Worm (Caenorhabditis elegans) whole organism, late embryonic: ENCODE results near the gene elt-3.
A peak's percentile ranks its signal among the peaks of the same experiment; 100 is the strongest.

Source experiments
- C08G9.2 ChIP-seq: sonication (generic microtip); optimal IDR thresholded peaks from 2 replicates; lab custom pipeline; 2016; ENCODE audit warnings: mild to moderate bottlenecking, missing genetic modification characterization, moderate library complexity, missing compliant biosample characterization
- F13H6.1 ChIP-seq: sonication (generic microtip); optimal IDR thresholded peaks from 2 replicates; lab custom pipeline; 2016; ENCODE audit warnings: missing genetic modification characterization, missing compliant biosample characterization
- Y22D7AL.16 ChIP-seq: sonication (generic microtip); optimal IDR thresholded peaks from 2 replicates; lab custom pipeline; 2016; ENCODE audit warnings: missing genetic modification characterization, missing compliant biosample characterization
- ama-1 ChIP-seq: fragments of 150-350 bp; optimal IDR thresholded peaks from 2 replicates; lab custom pipeline; 2014
- ceh-14 ChIP-seq: sonication (generic microtip); optimal IDR thresholded peaks from 2 replicates; lab custom pipeline; 2016; ENCODE audit warnings: missing genotype, missing genetic modification characterization, missing compliant biosample characterization
- ceh-18 ChIP-seq: sonication (generic microtip); optimal IDR thresholded peaks from 2 replicates; lab custom pipeline; 2016; ENCODE audit warnings: missing genetic modification characterization, missing compliant biosample characterization
- ceh-19 ChIP-seq: fragments of 200-800 bp; sonication (Bioruptor generic); optimal IDR thresholded peaks from 2 replicates; lab custom pipeline; 2018; ENCODE audit warnings: mild to moderate bottlenecking, missing genetic modification characterization, missing compliant biosample characterization
- ceh-30 ChIP-seq: fragments of 150-350 bp; optimal IDR thresholded peaks from 2 replicates; lab custom pipeline; 2014; ENCODE audit warnings: missing biosample characterization, missing genetic modification characterization
- ceh-31 ChIP-seq: sonication (generic microtip); optimal IDR thresholded peaks from 2 replicates; lab custom pipeline; 2016; ENCODE audit warnings: missing genetic modification characterization, missing compliant biosample characterization
- ceh-34 ChIP-seq: sonication (generic microtip); optimal IDR thresholded peaks from 2 replicates; lab custom pipeline; 2016; ENCODE audit warnings: mild to moderate bottlenecking, missing genetic modification characterization, missing compliant biosample characterization
- ceh-45 ChIP-seq: fragments of 200-800 bp; sonication (Bioruptor generic); IDR thresholded peaks from 2 replicates; pipeline ENCODE4 v1.3.6; 2022; ENCODE audit warnings: missing genetic modification reagents, missing genetic modification characterization, missing compliant biosample characterization
- ceh-6 ChIP-seq: fragments of 200-800 bp; sonication (Bioruptor generic); optimal IDR thresholded peaks from 2 replicates; lab custom pipeline; 2018; ENCODE audit warnings: mild to moderate bottlenecking, missing genetic modification characterization, missing compliant biosample characterization
- che-1 ChIP-seq: sonication (generic microtip); optimal IDR thresholded peaks from 2 replicates; lab custom pipeline; 2016; ENCODE audit warnings: mild to moderate bottlenecking, missing genetic modification characterization, missing compliant biosample characterization
- dmd-4 ChIP-seq: sonication (generic microtip); optimal IDR thresholded peaks from 2 replicates; lab custom pipeline; 2016; ENCODE audit warnings: borderline replicate concordance, missing genetic modification characterization, missing compliant biosample characterization
- dve-1 ChIP-seq: sonication (generic microtip); optimal IDR thresholded peaks from 2 replicates; lab custom pipeline; 2017; ENCODE audit warnings: antibody characterized with exemption, mild to moderate bottlenecking, missing genetic modification characterization, missing compliant biosample characterization
- elt-4 ChIP-seq: sonication (generic microtip); optimal IDR thresholded peaks from 2 replicates; lab custom pipeline; 2016; ENCODE audit warnings: missing genetic modification characterization, missing compliant biosample characterization
- ets-4 ChIP-seq: sonication (generic microtip); optimal IDR thresholded peaks from 2 replicates; lab custom pipeline; 2016; ENCODE audit warnings: missing genetic modification characterization, missing compliant biosample characterization
- eyg-1 ChIP-seq: sonication (generic microtip); optimal IDR thresholded peaks from 2 replicates; lab custom pipeline; 2016; ENCODE audit warnings: missing genotype, missing genetic modification characterization, missing compliant biosample characterization
- fkh-10 ChIP-seq: fragments of 150-350 bp; optimal IDR thresholded peaks from 2 replicates; lab custom pipeline; 2014; ENCODE audit warnings: missing biosample characterization, missing genetic modification reagents, missing genetic modification characterization
- fkh-6 ChIP-seq: sonication (generic microtip); optimal IDR thresholded peaks from 2 replicates; lab custom pipeline; 2016; ENCODE audit warnings: missing genetic modification characterization, missing compliant biosample characterization
- gmeb-2 ChIP-seq: sonication (generic microtip); optimal IDR thresholded peaks from 2 replicates; lab custom pipeline; 2016; ENCODE audit warnings: missing genetic modification characterization, inconsistent platforms, missing compliant biosample characterization
- hlh-15 ChIP-seq: sonication (generic microtip); optimal IDR thresholded peaks from 2 replicates; lab custom pipeline; 2016; ENCODE audit warnings: missing genetic modification characterization, missing compliant biosample characterization
- hlh-30 ChIP-seq: sonication (generic microtip); optimal IDR thresholded peaks from 2 replicates; lab custom pipeline; 2017; ENCODE audit warnings: antibody characterized with exemption, missing genetic modification characterization, missing compliant biosample characterization; ENCODE audit not compliant: insufficient read depth
- hlh-6 ChIP-seq: sonication (generic microtip); optimal IDR thresholded peaks from 2 replicates; lab custom pipeline; 2016; ENCODE audit warnings: missing genotype, missing genetic modification characterization, missing compliant biosample characterization
- lin-11 ChIP-seq: fragments of 200-800 bp; sonication (Bioruptor generic); optimal IDR thresholded peaks from 2 replicates; lab custom pipeline; 2018; ENCODE audit warnings: mild to moderate bottlenecking, missing genetic modification characterization, missing compliant biosample characterization
- madf-2 ChIP-seq: sonication (generic microtip); optimal IDR thresholded peaks from 2 replicates; lab custom pipeline; 2017; ENCODE audit warnings: missing genetic modification characterization, missing compliant biosample characterization
- nfya-1 ChIP-seq: sonication (generic microtip); optimal IDR thresholded peaks from 2 replicates; lab custom pipeline; 2017; ENCODE audit warnings: missing genetic modification characterization, mild to moderate bottlenecking, missing compliant biosample characterization, antibody characterized with exemption, moderate library complexity
- pag-3 ChIP-seq: sonication (generic microtip); optimal IDR thresholded peaks from 2 replicates; lab custom pipeline; 2016; ENCODE audit warnings: missing compliant biosample characterization, missing genetic modification characterization, borderline replicate concordance
- pha-2 ChIP-seq: sonication (generic microtip); optimal IDR thresholded peaks from 2 replicates; lab custom pipeline; 2017; ENCODE audit warnings: mild to moderate bottlenecking, missing genetic modification characterization, missing compliant biosample characterization
- pha-4 ChIP-seq: fragments of 150-350 bp; optimal IDR thresholded peaks from 2 replicates; lab custom pipeline; 2018; ENCODE audit warnings: missing biosample characterization, missing genetic modification reagents, missing genetic modification characterization
- pqm-1 ChIP-seq: sonication (generic microtip); optimal IDR thresholded peaks from 2 replicates; lab custom pipeline; 2016; ENCODE audit warnings: missing genetic modification characterization, missing compliant biosample characterization
- ref-2 ChIP-seq: sonication (generic microtip); optimal IDR thresholded peaks from 2 replicates; lab custom pipeline; 2016; ENCODE audit warnings: missing genetic modification characterization, missing compliant biosample characterization
- rnt-1 ChIP-seq: sonication (generic microtip); optimal IDR thresholded peaks from 2 replicates; lab custom pipeline; 2016; ENCODE audit warnings: missing genetic modification characterization, missing compliant biosample characterization
- sdc-2 ChIP-seq: sonication (generic microtip); optimal IDR thresholded peaks from 2 replicates; lab custom pipeline; 2016; ENCODE audit warnings: missing genotype, missing genetic modification characterization, missing compliant biosample characterization
- sox-4 ChIP-seq: sonication (generic microtip); optimal IDR thresholded peaks from 2 replicates; lab custom pipeline; 2017; ENCODE audit warnings: mild to moderate bottlenecking, missing genetic modification characterization, inconsistent platforms, missing compliant biosample characterization
- syd-9 ChIP-seq: sonication (generic microtip); optimal IDR thresholded peaks from 2 replicates; lab custom pipeline; 2016; ENCODE audit warnings: mild to moderate bottlenecking, missing genetic modification characterization, moderate library complexity, missing compliant biosample characterization
- tbx-2 ChIP-seq: sonication (generic microtip); optimal IDR thresholded peaks from 2 replicates; lab custom pipeline; 2016; ENCODE audit warnings: missing genetic modification characterization, missing compliant biosample characterization
- ttx-3 ChIP-seq: sonication (generic microtip); optimal IDR thresholded peaks from 2 replicates; lab custom pipeline; 2016; ENCODE audit warnings: missing genetic modification reagents, missing genetic modification characterization, missing compliant biosample characterization
- unc-42 ChIP-seq: sonication (generic microtip); optimal IDR thresholded peaks from 2 replicates; lab custom pipeline; 2016; ENCODE audit warnings: missing genotype, missing genetic modification characterization, missing compliant biosample characterization
- unc-86 ChIP-seq: sonication (generic microtip); optimal IDR thresholded peaks from 2 replicates; lab custom pipeline; 2016; ENCODE audit warnings: missing genetic modification characterization, missing compliant biosample characterization
- zip-5 ChIP-seq: sonication (generic microtip); optimal IDR thresholded peaks from 2 replicates; lab custom pipeline; 2016; ENCODE audit warnings: missing genetic modification characterization, missing compliant biosample characterization
- ztf-16 ChIP-seq: sonication (generic microtip); optimal IDR thresholded peaks from 2 replicates; lab custom pipeline; 2017; ENCODE audit warnings: missing genetic modification characterization, missing compliant biosample characterization

Gene elt-3

DNA sequence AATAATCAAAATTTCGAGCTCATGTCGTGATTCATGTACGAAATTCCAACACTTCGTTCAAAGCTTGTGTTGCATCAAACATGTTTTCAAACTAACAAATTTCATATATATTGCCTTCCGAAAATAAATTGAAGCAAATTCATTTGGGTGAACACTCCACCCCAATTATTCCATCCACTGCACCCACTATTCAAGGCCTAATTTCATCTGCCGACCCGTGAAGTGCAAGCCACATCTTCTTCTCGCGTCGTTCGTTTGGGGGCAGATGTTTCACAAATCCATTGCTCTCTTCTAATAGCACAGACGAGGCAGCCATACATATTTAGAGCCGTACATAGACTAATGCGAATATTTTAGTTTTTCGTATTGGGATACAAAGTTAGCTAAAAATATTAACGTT, 9.5 kb downstream of the elt-3 start:
- TF ChIP-seq Y22D7AL.16 (tag; lab: Kevin White, UChicago) (no peak), ceh-14 (tag; lab: Kevin White, UChicago) (no peak), lin-11 (tag; lab: Kevin White, UChicago) (no peak), ceh-30 (tag; lab: Kevin White, UChicago) (no peak), unc-42 (tag; lab: Kevin White, UChicago) (peak; percentile 96), ceh-31 (peak; percentile 64), ztf-16 (tag; lab: Kevin White, UChicago) (no peak)

DNA sequence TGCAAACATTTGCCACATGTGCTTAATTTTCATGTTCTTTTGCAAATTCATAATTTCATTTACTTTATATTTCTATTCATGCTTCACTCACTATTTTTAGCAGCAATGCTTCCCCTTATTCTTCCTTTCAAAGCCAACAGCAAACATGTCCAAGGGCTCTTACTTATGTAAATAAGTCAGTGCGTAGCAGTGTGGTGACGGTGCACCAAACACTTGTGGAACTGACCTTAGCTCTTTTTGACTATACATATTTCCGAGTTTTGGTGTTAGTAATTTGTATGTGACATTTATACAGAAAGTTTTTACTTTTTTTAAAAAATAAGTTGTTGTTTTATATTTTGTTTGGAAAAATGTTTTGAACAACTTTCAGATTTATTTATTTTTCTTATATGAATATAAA, 10.4 kb downstream of the elt-3 start:
- TF ChIP-seq ceh-34 (tag; lab: Kevin White, UChicago) (no peak), hlh-15 (tag; lab: Kevin White, UChicago) (no peak), pha-2 (tag; lab: Kevin White, UChicago) (no peak), fkh-10 (no peak), syd-9 (tag; lab: Kevin White, UChicago) (no peak)
- TF ChIP-seq, all 69 proteins: peak for 0

DNA sequence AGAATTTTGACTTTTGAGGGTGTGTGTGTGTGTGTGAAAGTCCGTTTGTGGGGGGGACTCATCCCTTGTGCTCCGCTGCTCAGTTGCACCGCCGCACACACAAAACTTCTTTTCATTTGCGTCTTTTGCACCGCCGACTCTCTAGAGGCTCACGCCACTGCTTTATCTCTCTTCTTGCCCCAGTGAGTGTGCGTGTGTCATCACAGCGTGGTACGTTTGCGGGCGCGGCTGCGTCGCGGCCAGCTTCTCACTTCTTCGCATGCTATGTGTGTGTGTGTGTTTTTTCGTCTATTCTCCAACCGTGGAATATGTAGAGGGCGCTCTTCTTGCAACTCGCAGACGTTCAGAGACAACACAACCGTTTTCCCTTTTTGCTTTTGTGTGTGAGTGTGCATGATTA, 10.8 kb downstream of the elt-3 start:
- TF ChIP-seq gmeb-2 (tag; lab: Kevin White, UChicago), result peak; percentile 5
- TF ChIP-seq hlh-6, result no peak
- no peak for TF ChIP-seq ref-2 (tag; lab: Kevin White, UChicago)
- TF ChIP-seq pag-3 (tag; lab: Kevin White, UChicago), result no peak
- TF ChIP-seq madf-2 (tag; lab: Kevin White, UChicago), result peak; percentile 9
- peak; percentile 61 for TF ChIP-seq ceh-18
- peak; percentile 47 for TF ChIP-seq pha-2 (tag; lab: Kevin White, UChicago)
- TF ChIP-seq sox-4 (tag; lab: Kevin White, UChicago), result peak; percentile 2
- TF ChIP-seq ets-4, result peak; percentile 4
- TF ChIP-seq elt-4 (tag; lab: Kevin White, UChicago), result no peak
- no peak for TF ChIP-seq ttx-3 (tag; lab: Kevin White, UChicago)
- TF ChIP-seq ceh-14 (tag; lab: Kevin White, UChicago), result peak; percentile 79
- no peak for TF ChIP-seq unc-86
- peak; percentile 62 for TF ChIP-seq nfya-1 (tag; lab: Kevin White, UChicago)
- TF ChIP-seq eyg-1 (tag; lab: Kevin White, UChicago), result no peak
- peak; percentile 72 for TF ChIP-seq tbx-2 (tag; lab: Kevin White, UChicago)
- TF ChIP-seq che-1, result no peak
- TF ChIP-seq dmd-4, result peak; percentile 13
- no peak for TF ChIP-seq ceh-45 (GFP tag; lab: Robert Waterston, UW)
- TF ChIP-seq unc-42 (tag; lab: Kevin White, UChicago), result peak; percentile 55
- no peak for TF ChIP-seq hlh-30 (tag; lab: Kevin White, UChicago)
- no peak for TF ChIP-seq fkh-6 (tag; lab: Kevin White, UChicago)
- TF ChIP-seq syd-9 (tag; lab: Kevin White, UChicago), result peak; percentile 12
- TF ChIP-seq ceh-31, result peak; percentile 68
- TF ChIP-seq ceh-30 (tag; lab: Kevin White, UChicago), result no peak
- peak; percentile 43 for TF ChIP-seq F13H6.1 (tag; lab: Kevin White, UChicago)
- TF ChIP-seq ceh-6, result peak; percentile 48
- no peak for TF ChIP-seq dve-1 (tag; lab: Kevin White, UChicago)
- TF ChIP-seq zip-5 (tag; lab: Kevin White, UChicago), result no peak
- no peak for TF ChIP-seq ama-1 (lab: Kevin White, UChicago)
- no peak for TF ChIP-seq ztf-16 (tag; lab: Kevin White, UChicago)
- TF ChIP-seq ceh-34 (tag; lab: Kevin White, UChicago), result peak; percentile 31
- TF ChIP-seq C08G9.2 (tag; lab: Kevin White, UChicago), result peak; percentile 6
- no peak for TF ChIP-seq ceh-19 (GFP tag; lab: Kevin White, UChicago)
- no peak for TF ChIP-seq hlh-15 (tag; lab: Kevin White, UChicago)
- peak; percentile 52 for TF ChIP-seq sdc-2 (tag; lab: Kevin White, UChicago)
- peak; percentile 76 for TF ChIP-seq rnt-1 (tag; lab: Kevin White, UChicago)
- TF ChIP-seq pqm-1, result no peak
- TF ChIP-seq pha-4 (tag; lab: Kevin White, UChicago), result no peak
- TF ChIP-seq, all 69 proteins: peak for 19
